Fruit fly (Drosophila melanogaster): ENCODE measurements around the gene bru2.
A peak's percentile ranks its signal among the peaks of the same experiment; 100 is the strongest.

bru2 gene

dm6 chr2L:12421793-12422691 lies 78.0 kb downstream of the bru2 start (continued):
- TF ChIP-seq slou (GFP tag; optimal IDR thresholded peaks at IDR 0.05) (no peak), bcd (GFP tag; optimal IDR thresholded peaks at IDR 0.05) (peak; percentile 11), CG4328 (GFP tag; optimal IDR thresholded peaks at IDR 0.05) (no peak), z (GFP tag; IDR thresholded peaks at IDR 0.05) (peak; percentile 98), caup (GFP tag; optimal IDR thresholded peaks at IDR 0.05; ENCODE audit: severe bottlenecking) (no peak), scrt (GFP tag; optimal IDR thresholded peaks at IDR 0.05) (no peak), Hr78 (GFP tag; optimal IDR thresholded peaks at IDR 0.05) (no peak), Drgx (GFP tag; IDR thresholded peaks at IDR 0.05) (peak; percentile 31; the same call in 1 of the 2 replicates), CG3726 (GFP tag; IDR thresholded peaks at IDR 0.05) (no peak), CG12071 (GFP tag; optimal IDR thresholded peaks at IDR 0.05) (no peak), hb (GFP tag; IDR thresholded peaks at IDR 0.05; ENCODE audit: partially characterized antibody) (no peak), CG9817 (tag; optimal IDR thresholded peaks at IDR 0.05) (no peak), CG1024 (GFP tag; IDR thresholded peaks at IDR 0.05) (no peak), vnd (GFP tag; IDR thresholded peaks at IDR 0.05; ENCODE audit: partially characterized antibody) (no peak), al (GFP tag; IDR thresholded peaks at IDR 0.05) (no peak), CG6689 (GFP tag; IDR thresholded peaks at IDR 0.05) (0 out of 2 replicates have a peak, but pooled peaks have one; percentile 13), peb (GFP tag; IDR thresholded peaks at IDR 0.05) (no peak), fd3F (GFP tag; optimal IDR thresholded peaks at IDR 0.05) (no peak), zen (tag; optimal IDR thresholded peaks at IDR 0.05) (no peak), D19A (tag; optimal IDR thresholded peaks at IDR 0.05) (peak; percentile 95), CG31441 (GFP tag; IDR thresholded peaks at IDR 0.05) (peak; percentile 36; the same call in 1 of the 2 replicates), Med (GFP tag) (peak; percentile 58), CG4820 (GFP tag; optimal IDR thresholded peaks at IDR 0.05) (no peak), Atf6 (GFP tag; IDR thresholded peaks at IDR 0.05) (no peak), CG15601 (tag; optimal IDR thresholded peaks at IDR 0.05) (peak; percentile 97), CG8388 (GFP tag; optimal IDR thresholded peaks at IDR 0.05) (no peak), oc (tag; optimal IDR thresholded peaks at IDR 0.05) (no peak), Rx (GFP tag; IDR thresholded peaks at IDR 0.05) (no peak), Dad (GFP tag; optimal IDR thresholded peaks at IDR 0.05) (no peak), dmrt11E (tag; optimal IDR thresholded peaks at IDR 0.05) (no peak), CG5180 (GFP tag; optimal IDR thresholded peaks at IDR 0.05) (no peak), Asciz (GFP tag; optimal IDR thresholded peaks at IDR 0.05) (no peak), vfl (GFP tag; optimal IDR thresholded peaks at IDR 0.05) (no peak), CG9876 (GFP tag; optimal IDR thresholded peaks at IDR 0.05) (no peak), chinmo (GFP tag; IDR thresholded peaks at IDR 0.05; ENCODE audit: partially characterized antibody) (peak; percentile 87; the same call in 2 of the 4 replicates), C15 (GFP tag; IDR thresholded peaks at IDR 0.05) (no peak), unc-4 (GFP tag; IDR thresholded peaks at IDR 0.05; ENCODE audit: partially characterized antibody) (no peak), Fer1 (GFP tag; optimal IDR thresholded peaks at IDR 0.05) (peak; percentile 3), sens (GFP tag) (no peak), Nf-YC (tag; optimal IDR thresholded peaks at IDR 0.05) (peak; percentile 15), CG12769 (tag; optimal IDR thresholded peaks at IDR 0.05) (peak; percentile 13), prd (optimal IDR thresholded peaks at IDR 0.05) (no peak), prd (GFP tag; IDR thresholded peaks at IDR 0.05) (0 out of 3 replicates have a peak, but pooled peaks have one; percentile 32), odd (GFP tag; optimal IDR thresholded peaks at IDR 0.05) (no peak), CG4424 (GFP tag; optimal IDR thresholded peaks at IDR 0.05) (no peak), gcm2 (GFP tag; optimal IDR thresholded peaks at IDR 0.05) (no peak), Awh (GFP tag; IDR thresholded peaks at IDR 0.05) (no peak), CG6765 (GFP tag; optimal IDR thresholded peaks at IDR 0.05) (no peak), YL-1 (GFP tag; optimal IDR thresholded peaks at IDR 0.05) (no peak)

All from whole organism, embryonic.